Worm (Caenorhabditis elegans) whole organism, midembryonic: ENCODE data around the gene str-207.
A peak's percentile ranks its signal among the peaks of the same experiment; 100 is the strongest.

Source experiments
- T22C8.4 ChIP-seq: fragments of 200-800 bp; sonication (Bioruptor generic); IDR thresholded peaks from 2 replicates; pipeline ENCODE4 v1.3.6; 2022; ENCODE audit warnings: missing genetic modification characterization, missing compliant biosample characterization
- cog-1 ChIP-seq: sonication (generic microtip); optimal IDR thresholded peaks from 2 replicates; lab custom pipeline; 2016; ENCODE audit warnings: missing genetic modification characterization, missing compliant biosample characterization
- flt-1 ChIP-seq: fragments of 200-800 bp; sonication (Bioruptor generic); IDR thresholded peaks from 2 replicates; pipeline ENCODE4 v1.3.6; 2022; ENCODE audit warnings: missing genetic modification characterization, missing compliant biosample characterization
- klf-2 ChIP-seq: fragments of 200-800 bp; sonication (Bioruptor generic); conservative IDR thresholded peaks from 2 replicates; pipeline ENCODE4 v1.3.6; 2022; ENCODE audit warnings: missing genetic modification reagents, missing genetic modification characterization, missing compliant biosample characterization
- med-1 ChIP-seq: sonication (generic microtip); optimal IDR thresholded peaks from 2 replicates; lab custom pipeline; 2017; ENCODE audit warnings: missing genetic modification characterization, mild to moderate bottlenecking, missing compliant biosample characterization, antibody characterized with exemption, missing genetic modification reagents; ENCODE audit not compliant: insufficient read depth
- ref-1 ChIP-seq: fragments of 200-800 bp; sonication (Bioruptor generic); conservative IDR thresholded peaks from 2 replicates; pipeline ENCODE4 v1.3.6; 2022; ENCODE audit warnings: missing genetic modification reagents, missing genetic modification characterization, missing compliant biosample characterization
- tab-1 ChIP-seq: fragments of 200-800 bp; sonication (Bioruptor generic); IDR thresholded peaks from 2 replicates; pipeline ENCODE4 v1.3.6; 2022; ENCODE audit warnings: missing genetic modification characterization, missing compliant biosample characterization
- ztf-23 ChIP-seq: fragments of 200-800 bp; sonication (Bioruptor generic); IDR thresholded peaks from 2 replicates; pipeline ENCODE4 v1.3.6; 2022; ENCODE audit warnings: missing genetic modification reagents, missing genetic modification characterization, missing compliant biosample characterization
- ztf-29 ChIP-seq: fragments of 200-800 bp; sonication (Bioruptor generic); IDR thresholded peaks from 2 replicates; pipeline ENCODE4 v1.3.6; 2022; ENCODE audit warnings: missing genetic modification reagents, missing genetic modification characterization, missing compliant biosample characterization

str-207 gene

DNA sequence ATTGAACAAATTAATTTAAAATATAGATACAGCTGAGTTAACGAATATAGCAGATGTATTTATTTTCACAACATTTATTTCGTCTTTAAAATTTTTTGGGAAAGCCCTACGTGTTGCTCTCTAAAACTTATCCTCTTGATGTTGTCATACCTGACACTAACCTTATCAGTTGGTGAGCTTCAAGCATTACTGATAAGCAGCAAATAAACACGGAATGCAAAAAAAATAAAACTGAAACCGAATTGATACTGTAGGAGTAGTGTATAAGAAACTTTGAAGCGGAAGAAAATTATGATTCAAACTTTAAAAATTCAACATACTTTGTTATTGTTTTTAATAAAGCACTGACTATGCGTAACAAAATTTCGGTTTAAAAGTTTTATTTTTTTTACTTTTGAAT lies 16.4 kb upstream of the str-207 start:
- TF ChIP-seq med-1 (no peak), tab-1 (GFP tag; lab: Robert Waterston, UW) (no peak), ztf-29 (GFP tag; lab: Robert Waterston, UW) (no peak), T22C8.4 (no peak), ref-1 (no peak), klf-2 (GFP tag; lab: Robert Waterston, UW) (no peak), ztf-23 (GFP tag; lab: Robert Waterston, UW) (no peak), cog-1 (tag; lab: Kevin White, UChicago) (no peak), flt-1 (GFP tag; lab: Robert Waterston, UW) (no peak)

DNA sequence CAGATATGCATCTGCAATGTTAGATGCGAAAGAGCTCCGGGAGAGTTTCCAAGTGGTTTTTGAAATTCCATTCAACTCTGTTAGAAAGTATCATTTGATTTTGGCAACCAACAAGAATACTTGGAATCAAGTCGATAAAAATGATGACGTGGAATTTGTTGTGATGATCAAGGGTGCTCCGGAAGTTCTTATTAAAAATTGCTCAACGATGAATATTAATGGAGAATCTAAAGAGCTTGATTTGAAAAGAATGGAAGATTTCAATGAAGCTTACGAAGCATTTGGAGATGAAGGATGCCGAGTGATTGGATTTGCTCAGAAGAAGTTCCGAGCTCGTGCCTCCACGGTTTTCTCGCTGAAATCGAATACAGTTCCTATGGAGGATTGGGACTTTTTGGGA lies 14.2 kb upstream of the str-207 start:
- no peak for TF ChIP-seq ref-1
- no peak for TF ChIP-seq klf-2 (GFP tag; lab: Robert Waterston, UW)
- TF ChIP-seq cog-1 (tag; lab: Kevin White, UChicago): no peak
- TF ChIP-seq tab-1 (GFP tag; lab: Robert Waterston, UW): no peak
- TF ChIP-seq ztf-23 (GFP tag; lab: Robert Waterston, UW): no peak
- TF ChIP-seq T22C8.4: no peak
- no peak for TF ChIP-seq flt-1 (GFP tag; lab: Robert Waterston, UW)
- TF ChIP-seq ztf-29 (GFP tag; lab: Robert Waterston, UW): no peak
- no peak for TF ChIP-seq med-1

DNA sequence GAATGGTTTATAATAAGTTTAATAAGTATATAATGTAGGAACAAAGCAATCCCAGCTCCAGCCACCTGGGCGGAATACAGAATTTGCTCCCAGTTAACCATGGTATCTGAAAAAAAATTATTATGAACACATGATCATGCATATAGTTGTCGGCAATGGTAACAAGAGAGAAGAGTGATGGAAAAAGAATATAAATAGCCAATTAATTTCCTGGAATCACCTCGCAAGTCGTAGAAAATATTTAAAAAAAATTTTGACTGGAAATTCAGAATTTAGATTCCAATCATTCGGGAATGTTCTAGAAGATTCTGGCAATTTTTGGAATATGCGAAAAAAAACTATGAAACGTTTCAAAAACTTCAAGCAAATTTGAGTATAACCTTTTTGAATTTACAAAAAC lies 7.3 kb upstream of the str-207 start, which contains the start of gene str-211:
TSS of gene str-211 (minus strand) at position 101 of the 400 bp plus-strand sequence.
- no peak for TF ChIP-seq T22C8.4

DNA sequence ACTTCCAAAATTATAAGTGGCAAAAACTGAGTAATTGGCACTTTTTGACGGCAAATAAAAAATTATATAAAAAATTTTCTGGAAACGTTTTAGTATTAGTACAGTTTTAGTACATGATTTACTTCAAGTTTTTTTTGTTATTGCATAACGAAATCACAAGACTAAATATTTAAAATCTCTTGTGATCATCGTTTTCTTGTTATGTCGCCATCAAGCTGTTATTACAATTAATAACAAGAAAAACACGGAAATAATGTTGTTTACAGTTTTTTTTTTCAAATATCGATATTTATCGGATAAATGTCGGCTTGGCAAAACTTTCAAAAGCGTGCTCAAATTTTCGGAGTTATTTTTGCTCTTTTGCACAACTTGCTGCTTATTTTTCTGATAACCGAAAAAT lies 2.9 kb upstream of the str-207 start, which contains the start of gene str-209:
TSS of gene str-209 (plus strand) at position 301 of the 400 bp plus-strand sequence.
- TF ChIP-seq med-1 (no peak), T22C8.4 (no peak), klf-2 (GFP tag; lab: Robert Waterston, UW) (no peak)

DNA sequence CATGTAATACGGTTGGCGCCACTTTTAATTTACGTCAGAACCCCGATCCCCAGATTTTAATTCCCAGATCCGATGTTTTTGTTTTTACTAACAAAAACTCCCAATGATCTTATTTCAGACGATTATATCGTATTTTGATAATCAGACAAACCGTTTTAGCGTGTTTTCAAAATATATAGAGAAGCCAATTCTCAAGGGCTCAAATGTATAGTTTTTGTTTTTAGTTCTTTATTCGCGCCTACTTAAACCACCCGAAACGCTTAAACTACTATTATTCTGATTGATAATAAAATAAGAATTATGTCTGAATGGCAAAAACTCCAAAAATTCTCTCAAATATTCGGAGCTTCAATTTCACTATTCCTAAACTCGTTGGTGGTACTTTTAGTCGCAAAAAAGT lies 5.0 kb downstream of the str-207 start, which contains the start of gene str-208:
TSS of gene str-208 (plus strand) at position 301 of the 400 bp plus-strand sequence.
- TF ChIP-seq klf-2 (GFP tag; lab: Robert Waterston, UW) (no peak), tab-1 (GFP tag; lab: Robert Waterston, UW) (no peak), cog-1 (tag; lab: Kevin White, UChicago) (no peak), med-1 (no peak), ztf-23 (GFP tag; lab: Robert Waterston, UW) (no peak), T22C8.4 (no peak), flt-1 (GFP tag; lab: Robert Waterston, UW) (no peak)

DNA sequence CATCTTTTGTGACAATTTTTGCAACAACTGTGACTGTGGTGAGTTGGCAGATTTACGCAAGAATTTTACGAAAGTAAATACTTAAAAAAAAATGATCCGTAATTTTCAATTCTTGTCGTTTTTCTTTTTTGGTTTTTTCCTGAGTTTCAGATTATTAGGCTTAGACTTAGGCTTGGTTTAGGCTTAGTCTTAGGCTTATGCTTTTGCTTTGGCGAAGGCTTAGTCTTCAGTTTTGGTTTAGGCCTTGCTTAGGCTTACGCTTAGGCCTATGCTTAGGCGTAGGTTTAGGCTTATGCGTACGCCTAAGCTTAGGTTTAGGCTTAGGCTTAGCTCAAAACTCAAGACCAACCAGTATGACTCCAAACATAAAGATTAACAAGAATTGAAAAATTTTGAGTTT lies 6.1 kb downstream of the str-207 start:
- TF ChIP-seq cog-1 (tag; lab: Kevin White, UChicago): no peak
- TF ChIP-seq ztf-29 (GFP tag; lab: Robert Waterston, UW): no peak

DNA sequence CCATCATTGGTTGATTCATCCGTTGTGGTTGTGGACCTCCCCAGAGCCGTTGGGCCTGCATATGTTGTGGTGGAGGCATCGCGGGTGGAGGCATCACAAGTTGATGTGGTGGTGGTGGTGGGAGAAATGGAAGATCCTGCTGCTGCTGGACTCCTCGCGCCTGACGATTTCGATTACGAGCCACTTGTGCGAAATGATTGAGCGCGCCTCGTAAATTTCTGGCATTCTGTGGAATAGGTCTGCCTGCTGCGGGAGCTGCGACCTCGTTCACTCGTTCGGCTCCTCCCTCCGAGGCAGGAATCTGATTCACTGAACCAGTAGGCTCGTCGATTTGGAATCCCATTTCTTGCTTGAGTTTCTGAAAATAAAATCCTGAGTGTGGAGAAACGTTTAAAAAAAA lies 9.2 kb downstream of the str-207 start:
- 0 out of 2 replicates have a peak, but pooled peaks have one; percentile 22 for TF ChIP-seq klf-2 (GFP tag; lab: Robert Waterston, UW)
- TF ChIP-seq ref-1: no peak

DNA sequence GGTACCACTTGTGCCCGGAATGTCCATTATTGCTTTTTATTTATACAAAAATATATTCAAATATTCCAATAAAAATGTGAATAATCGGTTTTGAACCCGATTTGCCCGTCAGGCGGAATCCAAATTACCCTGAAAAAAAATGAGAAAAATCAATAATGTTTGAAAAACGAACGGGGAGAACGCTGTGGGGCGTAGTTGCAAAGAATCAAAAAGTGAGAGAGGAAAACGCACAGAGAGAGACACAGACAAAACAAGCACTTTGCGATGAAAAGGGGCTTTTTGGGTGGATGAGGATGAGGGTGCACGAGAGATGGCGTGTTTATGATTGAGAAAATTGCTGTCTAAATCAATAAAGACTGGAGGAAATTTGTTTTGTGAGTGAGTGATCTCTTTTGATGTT lies 11.4 kb downstream of the str-207 start, which contains the start of gene tam-1:
TSS of gene tam-1 (minus strand) at position 135 of the 400 bp plus-strand sequence.
- TF ChIP-seq ztf-23 (GFP tag; lab: Robert Waterston, UW) (no peak), ztf-29 (GFP tag; lab: Robert Waterston, UW) (0 out of 2 replicates have a peak, but pooled peaks have one; percentile 9), tab-1 (GFP tag; lab: Robert Waterston, UW) (no peak), med-1 (no peak), ref-1 (no peak), flt-1 (GFP tag; lab: Robert Waterston, UW) (no peak), T22C8.4 (peak; percentile 50; the same call in 1 of the 2 replicates), cog-1 (tag; lab: Kevin White, UChicago) (no peak)

DNA sequence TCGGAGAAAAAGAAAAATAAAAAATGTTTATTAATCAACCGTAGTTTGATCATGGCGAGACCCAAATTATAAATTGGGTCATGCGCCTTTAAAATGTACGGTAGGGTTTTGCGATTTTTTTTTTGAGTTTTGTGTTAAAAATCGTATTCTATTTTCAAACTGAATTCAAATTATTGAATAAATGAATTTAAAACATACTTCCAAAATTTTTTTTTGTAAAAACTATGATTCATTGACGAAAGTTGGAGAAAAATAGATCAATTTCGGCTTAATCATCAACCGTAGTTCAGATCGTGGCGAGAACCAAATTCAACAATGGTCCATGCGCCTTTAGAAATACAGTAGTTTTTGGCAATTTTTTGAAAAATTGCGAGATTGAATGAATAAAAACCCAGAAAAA lies 12.1 kb downstream of the str-207 start:
- TF ChIP-seq ref-1 (no peak), ztf-23 (GFP tag; lab: Robert Waterston, UW) (no peak), ztf-29 (GFP tag; lab: Robert Waterston, UW) (no peak), T22C8.4 (no peak)

DNA sequence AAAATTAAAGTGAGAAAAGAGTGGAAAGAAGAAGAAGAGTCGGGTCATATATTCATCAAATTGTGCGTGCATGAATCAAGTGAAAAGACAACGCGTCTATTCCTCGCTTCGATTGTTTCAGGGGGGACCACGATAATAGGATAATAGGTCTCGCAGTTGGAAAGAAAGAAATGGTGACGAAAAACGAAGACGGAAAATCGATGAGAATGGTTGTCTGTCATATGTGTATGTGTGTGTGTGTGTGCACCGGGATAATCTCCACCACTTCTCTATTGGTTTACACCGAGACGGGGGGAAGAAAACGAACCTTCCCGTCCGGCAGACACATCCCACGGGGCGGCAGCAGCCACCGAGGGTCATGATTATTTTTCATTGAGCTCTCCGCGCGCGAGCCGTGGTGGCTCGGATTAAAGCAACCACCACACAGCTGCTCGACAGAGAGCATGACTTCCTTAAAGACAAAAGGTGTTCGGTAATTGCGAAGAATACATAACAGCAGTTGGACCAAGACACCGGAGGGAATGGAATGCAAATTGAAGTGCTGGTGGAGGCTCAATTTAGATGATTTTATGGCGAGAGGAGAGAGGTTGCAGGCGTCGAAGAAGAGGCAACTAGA lies 12.6 kb downstream of the str-207 start:
- peak; percentile 27 for TF ChIP-seq cog-1 (tag; lab: Kevin White, UChicago)
- TF ChIP-seq med-1: no peak
- TF ChIP-seq tab-1 (GFP tag; lab: Robert Waterston, UW): 0 out of 2 replicates have a peak, but pooled peaks have one; percentile 64

DNA sequence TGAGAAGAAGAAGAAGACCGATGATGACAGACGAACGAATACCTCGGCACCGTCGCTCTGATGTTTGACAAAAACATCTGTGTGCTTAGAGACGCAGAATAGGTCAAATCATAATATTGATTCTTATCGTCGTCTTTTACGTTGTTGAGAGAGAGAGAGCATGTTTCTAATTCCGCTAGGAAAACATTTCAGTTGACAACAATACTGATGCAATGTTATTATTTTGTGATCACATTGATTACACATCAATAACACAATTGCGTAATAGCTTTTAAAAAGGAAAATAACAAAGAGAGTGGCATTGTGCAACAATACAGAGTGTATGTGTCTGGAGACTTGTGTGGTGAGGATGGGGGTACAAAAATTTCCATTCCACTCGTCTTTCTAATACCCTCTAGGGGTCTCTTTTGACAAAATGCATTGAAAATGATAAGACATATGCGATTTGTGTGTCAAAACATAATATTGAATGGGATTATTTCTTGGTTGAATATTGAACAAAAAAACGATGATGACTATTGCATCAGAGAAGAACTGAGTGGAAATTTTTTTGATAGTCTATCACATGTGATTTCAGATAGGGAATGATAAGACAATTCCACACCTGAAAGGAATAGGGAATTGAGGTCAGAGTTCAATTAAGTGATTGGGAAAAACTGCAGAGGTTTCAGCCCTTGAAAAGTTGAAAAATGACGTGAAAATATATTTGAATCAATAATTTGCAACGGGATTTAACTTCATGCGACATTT lies 13.3 kb downstream of the str-207 start:
- TF ChIP-seq ztf-29 (GFP tag; lab: Robert Waterston, UW) (no peak), ztf-23 (GFP tag; lab: Robert Waterston, UW) (no peak), cog-1 (tag; lab: Kevin White, UChicago) (no peak), klf-2 (GFP tag; lab: Robert Waterston, UW) (no peak), ref-1 (no peak), tab-1 (GFP tag; lab: Robert Waterston, UW) (no peak)
